Worm (Caenorhabditis elegans): ENCODE data around the gene H37A05.2.

H37A05.2 gene

ce11 chrV:13611782-13612181, 22.3 kb downstream of the H37A05.2 start, which contains the start of gene spig-9:
Gene spig-9 (minus strand): TSS chrV:13611882.
- TF ChIP-seq ztf-1 (GFP tag; conservative IDR thresholded peaks at IDR 0.05): no peak
- no peak for TF ChIP-seq lin-11 (tag; optimal IDR thresholded peaks at IDR 0.05)
- no peak for TF ChIP-seq ztf-4 (tag; optimal IDR thresholded peaks at IDR 0.05)
- TF ChIP-seq unc-55 (GFP tag; optimal IDR thresholded peaks at IDR 0.05): no peak
- no peak for TF ChIP-seq F13H6.1 (tag; optimal IDR thresholded peaks at IDR 0.05)
- no peak for TF ChIP-seq unc-39 (tag; optimal IDR thresholded peaks at IDR 0.05)
- no peak for TF ChIP-seq mab-5 (tag; optimal IDR thresholded peaks at IDR 0.05)
- no peak for TF ChIP-seq nhr-237 (tag; optimal IDR thresholded peaks at IDR 0.05)
- no peak for TF ChIP-seq lsy-2 (tag; optimal IDR thresholded peaks at IDR 0.05)
- no peak for TF ChIP-seq sem-4 (tag; optimal IDR thresholded peaks at IDR 0.05)
- no peak for TF ChIP-seq C34F6.9 (tag; optimal IDR thresholded peaks at IDR 0.05)
- TF ChIP-seq ceh-16 (tag; optimal IDR thresholded peaks at IDR 0.05): no peak
- TF ChIP-seq egl-27 (tag; optimal IDR thresholded peaks at IDR 0.05): no peak
- no peak for TF ChIP-seq ceh-82 (tag; optimal IDR thresholded peaks at IDR 0.05)
- TF ChIP-seq snpc-4 (tag; optimal IDR thresholded peaks at IDR 0.05): no peak
- no peak for TF ChIP-seq zag-1 (tag; optimal IDR thresholded peaks at IDR 0.05)

ce11 chrV:13609806-13610205, 24.2 kb downstream of the H37A05.2 start:
- no peak for TF ChIP-seq C34F6.9 (tag; optimal IDR thresholded peaks at IDR 0.05)
- TF ChIP-seq nhr-21 (tag; optimal IDR thresholded peaks at IDR 0.05): peak; percentile 20

- peak; percentile 60 for TF ChIP-seq sma-3 (GFP tag; optimal IDR thresholded peaks at IDR 0.05)
- no peak for TF ChIP-seq aly-2 (tag; optimal IDR thresholded peaks at IDR 0.05)
- TF ChIP-seq sma-9 (GFP tag; optimal IDR thresholded peaks at IDR 0.05): peak; percentile 44
- TF ChIP-seq sma-9 (tag; optimal IDR thresholded peaks at IDR 0.05): no peak
- no peak for TF ChIP-seq snpc-4 (tag; optimal IDR thresholded peaks at IDR 0.05)
- TF ChIP-seq crh-2 (tag; optimal IDR thresholded peaks at IDR 0.05): peak; percentile 15
- no peak for TF ChIP-seq nhr-10 (tag; optimal IDR thresholded peaks at IDR 0.05)
- no peak for TF ChIP-seq unc-62 (GFP tag; optimal IDR thresholded peaks at IDR 0.05)
- peak; percentile 36 for TF ChIP-seq nhr-25 (tag; optimal IDR thresholded peaks at IDR 0.05)
- TF ChIP-seq blmp-1 (tag; optimal IDR thresholded peaks at IDR 0.05; ENCODE audit: insufficient read depth): peak; percentile 90
These were observed 25.6 kb downstream of the H37A05.2 start for ce11 chrV:13608486-13608885.

ce11 chrV:13606651-13607242, 27.3 kb downstream of the H37A05.2 start, which contains the start of gene fmo-4:
Gene fmo-4 (minus strand): TSS chrV:13606701.
- no peak for TF ChIP-seq nhr-237 (tag; optimal IDR thresholded peaks at IDR 0.05)
- TF ChIP-seq nhr-77 (tag; optimal IDR thresholded peaks at IDR 0.05): no peak
- TF ChIP-seq Y55F3AM.14 (GFP tag; optimal IDR thresholded peaks at IDR 0.05): peak; percentile 33
- TF ChIP-seq nhr-25 (tag; optimal IDR thresholded peaks at IDR 0.05): peak; percentile 9
- TF ChIP-seq elt-3 (tag; optimal IDR thresholded peaks at IDR 0.05): no peak
- TF ChIP-seq lin-13 (GFP tag; optimal IDR thresholded peaks at IDR 0.05): no peak
- TF ChIP-seq ceh-82 (tag; optimal IDR thresholded peaks at IDR 0.05): no peak
- no peak for TF ChIP-seq mdl-1 (tag; optimal IDR thresholded peaks at IDR 0.05)
- TF ChIP-seq unc-55 (GFP tag; optimal IDR thresholded peaks at IDR 0.05): no peak
- TF ChIP-seq lin-39 (tag; optimal IDR thresholded peaks at IDR 0.05): no peak
- TF ChIP-seq ceh-16 (tag; optimal IDR thresholded peaks at IDR 0.05): no peak
- TF ChIP-seq ama-1 (optimal IDR thresholded peaks at IDR 0.05): no peak
- TF ChIP-seq fos-1 (tag; optimal IDR thresholded peaks at IDR 0.05): no peak
- TF ChIP-seq R02D3.7 (tag; optimal IDR thresholded peaks at IDR 0.05): no peak
- no peak for TF ChIP-seq nhr-23 (tag; optimal IDR thresholded peaks at IDR 0.05)
- no peak for TF ChIP-seq sem-4 (tag; optimal IDR thresholded peaks at IDR 0.05)
- TF ChIP-seq egl-27 (tag; optimal IDR thresholded peaks at IDR 0.05): no peak
- TF ChIP-seq nhr-21 (tag; optimal IDR thresholded peaks at IDR 0.05): peak; percentile 71

ce11 chrV:13600882-13601281, 33.2 kb downstream of the H37A05.2 start, which contains the start of gene rdy-2:
Gene rdy-2 (minus strand): TSS chrV:13600982.
- TF ChIP-seq lsy-2 (tag; optimal IDR thresholded peaks at IDR 0.05): no peak
- TF ChIP-seq nhr-77 (tag; optimal IDR thresholded peaks at IDR 0.05): no peak
- no peak for TF ChIP-seq unc-55 (GFP tag; optimal IDR thresholded peaks at IDR 0.05)
- TF ChIP-seq blmp-1 (tag; optimal IDR thresholded peaks at IDR 0.05; ENCODE audit: insufficient read depth): no peak
- TF ChIP-seq aly-2 (tag; optimal IDR thresholded peaks at IDR 0.05): no peak
- TF ChIP-seq ama-1 (optimal IDR thresholded peaks at IDR 0.05): no peak
- no peak for TF ChIP-seq mab-5 (tag; optimal IDR thresholded peaks at IDR 0.05)
